Fruit fly (Drosophila melanogaster) whole organism, prepupa: ENCODE results near the gene CG17198.

Experiments used
- CG16779 ChIP-seq: fragments of 200-800 bp; sonication (Bioruptor generic); optimal IDR thresholded peaks from 3 replicates; lab custom pipeline; 2017; ENCODE audit warnings: missing biosample characterization, mild to moderate bottlenecking, missing genetic modification characterization
- CG3032 ChIP-seq: fragments of 200-800 bp; optimal IDR thresholded peaks from 2 replicates; lab custom pipeline; 2019; ENCODE audit warnings: missing biosample characterization, mild to moderate bottlenecking, missing genetic modification characterization, moderate library complexity
- CG6792 ChIP-seq: fragments of 200-800 bp; sonication (Bioruptor generic); optimal IDR thresholded peaks from 3 replicates; lab custom pipeline; 2016; ENCODE audit warnings: missing biosample characterization, missing genetic modification characterization
- CG7368 ChIP-seq: fragments of 200-800 bp; sonication (Bioruptor generic); optimal IDR thresholded peaks from 3 replicates; lab custom pipeline; 2016; ENCODE audit warnings: missing biosample characterization, missing genetic modification characterization
- CG8119 ChIP-seq: fragments of 200-800 bp; sonication (Bioruptor generic); IDR thresholded peaks from 3 replicates; pipeline ENCODE4 v1.3.6; 2022; ENCODE audit warnings: missing biosample characterization, missing genetic modification characterization
- Eip78C ChIP-seq: fragments of 200-800 bp; sonication (Bioruptor generic); peaks from one replicate; lab custom pipeline; 2016; ENCODE audit warnings: missing biosample characterization, missing genetic modification characterization
- Lpt ChIP-seq: fragments of 200-800 bp; sonication (Bioruptor generic); optimal IDR thresholded peaks from 3 replicates; lab custom pipeline; 2016; ENCODE audit warnings: missing biosample characterization, missing genetic modification characterization
- Sox102F ChIP-seq: fragments of 200-800 bp; sonication (Bioruptor generic); optimal IDR thresholded peaks from 2 replicates; lab custom pipeline; 2016; ENCODE audit warnings: missing biosample characterization, mild to moderate bottlenecking, missing genetic modification characterization
- cyc ChIP-seq: fragments of 200-800 bp; sonication (Bioruptor generic); optimal IDR thresholded peaks from 3 replicates; lab custom pipeline; 2016; ENCODE audit warnings: missing biosample characterization, missing genetic modification characterization
- fd59A ChIP-seq: fragments of 200-800 bp; sonication (Bioruptor generic); optimal IDR thresholded peaks from 2 replicates; lab custom pipeline; 2017; ENCODE audit warnings: missing biosample characterization, mild to moderate bottlenecking, missing genetic modification characterization, missing genetic modification reagents
- lz ChIP-seq: fragments of 200-800 bp; sonication (Bioruptor generic); optimal IDR thresholded peaks from 3 replicates; lab custom pipeline; 2016; ENCODE audit warnings: missing biosample characterization, missing genetic modification characterization
- pdm3 ChIP-seq: fragments of 200-800 bp; sonication (Bioruptor generic); optimal IDR thresholded peaks from 3 replicates; lab custom pipeline; 2016; ENCODE audit warnings: missing biosample characterization, missing genetic modification characterization
- svp ChIP-seq: fragments of 200-800 bp; sonication (Bioruptor generic); peaks from one replicate; lab custom pipeline; 2016; ENCODE audit warnings: missing biosample characterization, missing genetic modification characterization

DNA sequence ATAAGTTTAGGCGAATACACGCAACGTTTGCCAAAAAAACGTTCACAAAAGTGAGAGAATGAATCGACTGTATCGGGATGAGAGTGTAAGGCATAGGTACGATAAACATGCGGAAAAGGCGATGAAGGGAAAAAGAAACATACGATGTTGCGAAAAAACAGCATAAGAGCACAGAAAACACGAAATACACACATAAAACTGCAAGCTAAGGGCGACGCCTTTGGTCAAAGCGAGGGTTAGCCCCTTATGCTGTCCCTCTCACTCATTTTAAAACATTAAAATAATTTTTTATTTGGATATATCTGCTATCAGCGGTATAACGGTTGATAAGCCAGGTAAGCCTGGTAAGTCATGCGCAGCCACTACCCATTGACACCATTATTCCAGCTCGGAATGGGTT is 35.4 kb downstream of the CG17198 start:
- TF ChIP-seq CG8119 (GFP tag; lab: Robert Waterston, UW) (no peak), CG7368 (no peak), pdm3 (GFP tag; lab: Kevin White, UChicago) (no peak), Eip78C (GFP tag; lab: Kevin White, UChicago) (no peak), CG3032 (tag; lab: Kevin White, UChicago) (no peak), svp (GFP tag; lab: Kevin White, UChicago) (no peak), Sox102F (no peak), Lpt (GFP tag; lab: Kevin White, UChicago) (no peak), cyc (GFP tag; lab: Kevin White, UChicago) (no peak), fd59A (no peak), CG6792 (no peak), CG16779 (no peak), lz (no peak)
